Fruit fly (Drosophila melanogaster) whole organism, prepupa: ENCODE data around the gene Prp39.

ENCODE experiments used
- Blimp-1 ChIP-seq: fragments of 200-800 bp; sonication (Bioruptor generic); optimal IDR thresholded peaks from 3 replicates; lab custom pipeline; 2017; ENCODE audit warnings: missing biosample characterization, missing genetic modification characterization, mild to moderate bottlenecking, moderate library complexity, missing genetic modification reagents
- CG10631 ChIP-seq: fragments of 200-800 bp; sonication (Bioruptor generic); optimal IDR thresholded peaks from 2 replicates; lab custom pipeline; 2016; ENCODE audit warnings: missing biosample characterization, missing genetic modification characterization
- CG10669 ChIP-seq: fragments of 200-800 bp; sonication (Bioruptor generic); optimal IDR thresholded peaks from 3 replicates; lab custom pipeline; 2018; ENCODE audit warnings: missing biosample characterization, mild to moderate bottlenecking, missing genetic modification characterization, moderate library complexity
- CG11762 ChIP-seq: fragments of 200-800 bp; sonication (Bioruptor generic); optimal IDR thresholded peaks from 3 replicates; lab custom pipeline; 2016; ENCODE audit warnings: missing biosample characterization, missing genetic modification characterization; ENCODE audit not compliant: insufficient read depth
- CG11902 ChIP-seq: fragments of 200-800 bp; sonication (Bioruptor generic); optimal IDR thresholded peaks from 3 replicates; lab custom pipeline; 2016; ENCODE audit warnings: missing biosample characterization, missing genetic modification characterization
- CG16779 ChIP-seq: fragments of 200-800 bp; sonication (Bioruptor generic); optimal IDR thresholded peaks from 3 replicates; lab custom pipeline; 2017; ENCODE audit warnings: missing biosample characterization, mild to moderate bottlenecking, missing genetic modification characterization
- CG3032 ChIP-seq: fragments of 200-800 bp; optimal IDR thresholded peaks from 2 replicates; lab custom pipeline; 2019; ENCODE audit warnings: missing biosample characterization, mild to moderate bottlenecking, missing genetic modification characterization, moderate library complexity
- CG31627 ChIP-seq: fragments of 200-800 bp; sonication (Bioruptor generic); optimal IDR thresholded peaks from 3 replicates; lab custom pipeline; 2016; ENCODE audit warnings: missing biosample characterization, missing genetic modification characterization
- CG32006 ChIP-seq: fragments of 200-800 bp; sonication (Bioruptor generic); optimal IDR thresholded peaks from 3 replicates; lab custom pipeline; 2017; ENCODE audit warnings: missing biosample characterization, mild to moderate bottlenecking, missing genetic modification characterization
- CG34406 ChIP-seq: fragments of 200-800 bp; sonication (Bioruptor generic); optimal IDR thresholded peaks from 3 replicates; lab custom pipeline; 2016; ENCODE audit warnings: missing biosample characterization, missing genetic modification characterization
- CG3919 ChIP-seq: fragments of 200-800 bp; sonication (Bioruptor generic); optimal IDR thresholded peaks from 3 replicates; lab custom pipeline; 2016; ENCODE audit warnings: missing biosample characterization, missing genetic modification characterization
- CG4318 ChIP-seq: fragments of 200-800 bp; sonication (Bioruptor generic); optimal IDR thresholded peaks from 3 replicates; lab custom pipeline; 2017; ENCODE audit warnings: missing biosample characterization, mild to moderate bottlenecking, missing genetic modification characterization
- CG6163 ChIP-seq: fragments of 200-800 bp; sonication (Bioruptor generic); IDR thresholded peaks from 3 replicates; pipeline ENCODE4 v1.3.6; 2022; ENCODE audit warnings: missing biosample characterization, missing genetic modification characterization
- CG6276 ChIP-seq: fragments of 200-800 bp; sonication (Bioruptor generic); optimal IDR thresholded peaks from 2 replicates; lab custom pipeline; 2017; ENCODE audit warnings: missing biosample characterization, mild to moderate bottlenecking, missing genetic modification characterization
- CG6854 ChIP-seq: fragments of 200-800 bp; sonication (Bioruptor generic); optimal IDR thresholded peaks from 2 replicates; lab custom pipeline; 2017; ENCODE audit warnings: missing biosample characterization, mild to moderate bottlenecking, missing genetic modification characterization
- CG7368 ChIP-seq: fragments of 200-800 bp; sonication (Bioruptor generic); optimal IDR thresholded peaks from 3 replicates; lab custom pipeline; 2016; ENCODE audit warnings: missing biosample characterization, missing genetic modification characterization
- CG9139 ChIP-seq: fragments of 200-800 bp; sonication (Bioruptor generic); optimal IDR thresholded peaks from 3 replicates; lab custom pipeline; 2017; ENCODE audit warnings: missing biosample characterization, mild to moderate bottlenecking, missing genetic modification characterization
- Eip75B ChIP-seq: fragments of 200-800 bp; sonication (Bioruptor generic); optimal IDR thresholded peaks from 3 replicates; lab custom pipeline; 2016; ENCODE audit warnings: missing biosample characterization, missing genetic modification characterization
- Eip78C ChIP-seq: fragments of 200-800 bp; sonication (Bioruptor generic); peaks from one replicate; lab custom pipeline; 2016; ENCODE audit warnings: missing biosample characterization, missing genetic modification characterization
- Ets21C ChIP-seq: fragments of 200-800 bp; sonication (Bioruptor generic); optimal IDR thresholded peaks from 3 replicates; lab custom pipeline; 2016; ENCODE audit warnings: missing biosample characterization, missing genetic modification characterization
- Ets96B ChIP-seq: fragments of 200-800 bp; optimal IDR thresholded peaks from 2 replicates; lab custom pipeline; 2019; ENCODE audit warnings: missing biosample characterization, mild to moderate bottlenecking, missing genetic modification characterization, moderate library complexity
- Gug ChIP-seq: fragments of 200-800 bp; sonication (Bioruptor generic); IDR thresholded peaks from 2 replicates; pipeline ENCODE4 v1.3.6; 2022; ENCODE audit warnings: missing biosample characterization, missing genetic modification characterization
- Hr38 ChIP-seq: sonication (Bioruptor generic); optimal IDR thresholded peaks from 2 replicates; lab custom pipeline; 2016; ENCODE audit warnings: missing biosample characterization, missing genetic modification characterization
- Hr4 ChIP-seq: fragments of 200-800 bp; sonication (Bioruptor generic); optimal IDR thresholded peaks from 3 replicates; lab custom pipeline; 2016; ENCODE audit warnings: missing biosample characterization, missing genetic modification characterization
- Lpt ChIP-seq: fragments of 200-800 bp; sonication (Bioruptor generic); optimal IDR thresholded peaks from 3 replicates; lab custom pipeline; 2016; ENCODE audit warnings: missing biosample characterization, missing genetic modification characterization
- OdsH ChIP-seq: fragments of 200-800 bp; sonication (Bioruptor generic); optimal IDR thresholded peaks from 3 replicates; lab custom pipeline; 2016; ENCODE audit warnings: missing biosample characterization, missing genetic modification characterization
- Smox ChIP-seq: fragments of 200-800 bp; sonication (Bioruptor generic); optimal IDR thresholded peaks from 3 replicates; lab custom pipeline; 2016; ENCODE audit warnings: missing biosample characterization, missing genetic modification characterization
- Sox102F ChIP-seq: fragments of 200-800 bp; sonication (Bioruptor generic); optimal IDR thresholded peaks from 2 replicates; lab custom pipeline; 2016; ENCODE audit warnings: missing biosample characterization, mild to moderate bottlenecking, missing genetic modification characterization
- Sox14 ChIP-seq: fragments of 200-800 bp; sonication (Bioruptor generic); optimal IDR thresholded peaks from 3 replicates; lab custom pipeline; 2016; ENCODE audit warnings: missing biosample characterization, missing genetic modification characterization
- achi ChIP-seq: fragments of 200-800 bp; sonication (Bioruptor generic); optimal IDR thresholded peaks from 3 replicates; lab custom pipeline; 2016; ENCODE audit warnings: missing biosample characterization, missing genetic modification characterization
- acj6 ChIP-seq: fragments of 200-800 bp; sonication (Bioruptor generic); optimal IDR thresholded peaks from 3 replicates; lab custom pipeline; 2016; ENCODE audit warnings: missing biosample characterization, missing genetic modification characterization
- cyc ChIP-seq: fragments of 200-800 bp; sonication (Bioruptor generic); optimal IDR thresholded peaks from 3 replicates; lab custom pipeline; 2016; ENCODE audit warnings: missing biosample characterization, missing genetic modification characterization
- dac ChIP-seq: fragments of 200-800 bp; sonication (Bioruptor generic); optimal IDR thresholded peaks from 2 replicates; lab custom pipeline; 2017; ENCODE audit warnings: missing biosample characterization, mild to moderate bottlenecking, missing genetic modification characterization
- fd59A ChIP-seq: fragments of 200-800 bp; sonication (Bioruptor generic); optimal IDR thresholded peaks from 2 replicates; lab custom pipeline; 2017; ENCODE audit warnings: missing biosample characterization, mild to moderate bottlenecking, missing genetic modification characterization, missing genetic modification reagents
- fkh ChIP-seq: fragments of 200-800 bp; sonication (Bioruptor generic); optimal IDR thresholded peaks from 3 replicates; lab custom pipeline; 2017; ENCODE audit warnings: missing biosample characterization, mild to moderate bottlenecking, missing genetic modification characterization, moderate library complexity
- lz ChIP-seq: fragments of 200-800 bp; sonication (Bioruptor generic); optimal IDR thresholded peaks from 3 replicates; lab custom pipeline; 2016; ENCODE audit warnings: missing biosample characterization, missing genetic modification characterization
- net ChIP-seq: fragments of 200-800 bp; sonication (Bioruptor generic); optimal IDR thresholded peaks from 3 replicates; lab custom pipeline; 2016; ENCODE audit warnings: missing biosample characterization, missing genetic modification characterization
- pdm3 ChIP-seq: fragments of 200-800 bp; sonication (Bioruptor generic); optimal IDR thresholded peaks from 3 replicates; lab custom pipeline; 2016; ENCODE audit warnings: missing biosample characterization, missing genetic modification characterization
- salr ChIP-seq, 2 experiments: fragments of 200-800 bp; sonication (Bioruptor generic); optimal IDR thresholded peaks; 3 replicates each; lab custom pipeline; 2016 to 2018; ENCODE audit warnings: missing biosample characterization in 2 of 2, missing genetic modification characterization in 2 of 2, mild to moderate bottlenecking in 1 of 2
- spab ChIP-seq: fragments of 200-800 bp; sonication (Bioruptor generic); optimal IDR thresholded peaks from 2 replicates; lab custom pipeline; 2017; ENCODE audit warnings: missing biosample characterization, mild to moderate bottlenecking, missing genetic modification characterization, missing genetic modification reagents
- ss ChIP-seq, 2 experiments: fragments of 200-800 bp; sonication (Bioruptor generic); optimal IDR thresholded peaks; 2 replicates in 1 of 2; 3 replicates in 1 of 2; lab custom pipeline; 2017 to 2018; ENCODE audit warnings: mild to moderate bottlenecking in 2 of 2, missing biosample characterization in 2 of 2, missing genetic modification characterization in 2 of 2, moderate library complexity in 1 of 2
- svp ChIP-seq: fragments of 200-800 bp; sonication (Bioruptor generic); peaks from one replicate; lab custom pipeline; 2016; ENCODE audit warnings: missing biosample characterization, missing genetic modification characterization
- topi ChIP-seq: fragments of 200-800 bp; sonication (Bioruptor generic); optimal IDR thresholded peaks from 3 replicates; lab custom pipeline; 2016; ENCODE audit warnings: missing biosample characterization, missing genetic modification characterization
- vri ChIP-seq: fragments of 200-800 bp; sonication (Bioruptor generic); optimal IDR thresholded peaks from 3 replicates; lab custom pipeline; 2016; ENCODE audit warnings: missing biosample characterization, mild to moderate bottlenecking, missing genetic modification characterization

Gene Prp39

dm6 chr3R:28806402-28806801 lies 5.5 kb upstream of the Prp39 start, which contains the start of gene CheB98a:
CheB98a (plus strand) TSS chr3R:28806702.
- TF ChIP-seq Ets21C (GFP tag; lab: Kevin White, UChicago) (no peak), Lpt (GFP tag; lab: Kevin White, UChicago) (no peak), Ets96B (no peak), acj6 (GFP tag; lab: Kevin White, UChicago) (no peak), CG3919 (no peak), Hr4 (no peak), net (no peak), OdsH (GFP tag; lab: Kevin White, UChicago) (no peak), cyc (GFP tag; lab: Kevin White, UChicago) (no peak), CG10631 (no peak), Sox102F (no peak)

dm6 chr3R:28810942-28811676 lies 793 bp upstream of the Prp39 start, which contains the start of gene wdn:
wdn (minus strand) TSS chr3R:28811337.
- TF ChIP-seq topi (GFP tag; lab: Kevin White, UChicago), result peak; percentile 1
- TF ChIP-seq Hr38 (GFP tag; lab: Kevin White, UChicago), result no peak
- no peak for TF ChIP-seq Ets21C (GFP tag; lab: Kevin White, UChicago)
- no peak for TF ChIP-seq Smox (GFP tag; lab: Kevin White, UChicago)
- no peak for TF ChIP-seq svp (GFP tag; lab: Kevin White, UChicago)
- TF ChIP-seq vri (GFP tag; lab: Kevin White, UChicago), result no peak
- no peak for TF ChIP-seq CG34406 (GFP tag; lab: Kevin White, UChicago)
- TF ChIP-seq CG31627 (GFP tag; lab: Kevin White, UChicago), result peak; percentile 13
- TF ChIP-seq Sox14 (GFP tag; lab: Kevin White, UChicago), result peak; percentile 66
- peak; percentile 21 for TF ChIP-seq lz (GFP tag; lab: Kevin White, UChicago)

dm6 chr3R:28819555-28820305 lies 7.8 kb downstream of the Prp39 start, which contains the start of the genes CG1523 and CG1647:
CG1523 (minus strand) TSS chr3R:28819668.
CG1647 (plus strand) TSS chr3R:28820221.
- TF ChIP-seq Eip75B (GFP tag; lab: Kevin White, UChicago) (no peak), ss (GFP tag; optimal IDR thresholded peaks at IDR 0.05; lab: Kevin White, UChicago) (no peak), lz (GFP tag; lab: Kevin White, UChicago) (peak; percentile 69), achi (GFP tag; lab: Kevin White, UChicago) (no peak), CG32006 (GFP tag; lab: Kevin White, UChicago) (peak; percentile 75), CG16779 (no peak), CG9139 (GFP tag; lab: Kevin White, UChicago) (no peak), pdm3 (GFP tag; lab: Kevin White, UChicago) (no peak), Blimp-1 (no peak), vri (GFP tag; lab: Kevin White, UChicago) (no peak), Ets96B (peak; percentile 64), CG6854 (GFP tag; lab: Kevin White, UChicago) (no peak), cyc (GFP tag; lab: Kevin White, UChicago) (peak; percentile 51), fkh (peak; percentile 69), CG7368 (GFP tag; lab: Kevin White, UChicago) (no peak), acj6 (GFP tag; lab: Kevin White, UChicago) (no peak), CG3919 (no peak), CG3032 (tag; lab: Kevin White, UChicago) (peak; percentile 77), CG4318 (GFP tag; lab: Kevin White, UChicago) (no peak), Hr4 (peak; percentile 73), CG10669 (no peak), CG31627 (GFP tag; lab: Kevin White, UChicago) (peak; percentile 76), CG6276 (GFP tag; lab: Kevin White, UChicago) (no peak), Eip78C (GFP tag; lab: Kevin White, UChicago) (no peak), salr (GFP tag; optimal IDR thresholded peaks at IDR 0.05; lab: Kevin White, UChicago) (peak in 1 of 2 experiments; percentile 44), dac (no peak), Gug (GFP tag; lab: Robert Waterston, UW) (peak; percentile 53), OdsH (GFP tag; lab: Kevin White, UChicago) (no peak), fd59A (GFP tag; lab: Kevin White, UChicago) (peak; percentile 57), spab (GFP tag; lab: Kevin White, UChicago) (no peak), CG11902 (GFP tag; lab: Kevin White, UChicago) (no peak), CG11762 (GFP tag; lab: Kevin White, UChicago) (peak; percentile 57), Ets21C (GFP tag; lab: Kevin White, UChicago) (no peak), CG6163 (peak; percentile 63; the same call in 2 of the 3 replicates), Sox102F (no peak)
